Fruit fly (Drosophila melanogaster) whole organism, embryonic: ENCODE measurements around the gene Rab14.

Source experiments
- Bgb ChIP-seq: fragments of 200-800 bp; sonication (Bioruptor generic); IDR thresholded peaks from 2 replicates; pipeline ENCODE4 v1.3.6; 2022; ENCODE audit warnings: missing biosample characterization, missing genetic modification characterization; ENCODE audit not compliant: partially characterized antibody
- BtbVII ChIP-seq: fragments of 200-800 bp; sonication (Bioruptor generic); optimal IDR thresholded peaks from 3 replicates; lab custom pipeline; 2017; ENCODE audit warnings: missing biosample characterization, mild to moderate bottlenecking, missing genetic modification characterization
- CG10209 ChIP-seq: fragments of 200-800 bp; sonication (Bioruptor generic); optimal IDR thresholded peaks from 3 replicates; lab custom pipeline; 2017; ENCODE audit warnings: missing biosample characterization, mild to moderate bottlenecking, missing genetic modification characterization, missing genetic modification reagents
- CG11456 ChIP-seq: fragments of 200-800 bp; sonication (Bioruptor generic); IDR thresholded peaks from 3 replicates; pipeline ENCODE4 v1.3.6; 2022; ENCODE audit warnings: missing biosample characterization, missing genetic modification characterization
- CG11560 ChIP-seq: fragments of 200-800 bp; sonication (Bioruptor generic); IDR thresholded peaks from 3 replicates; pipeline ENCODE4 v1.3.6; 2022; ENCODE audit warnings: missing biosample characterization, missing genetic modification characterization
- CG11695 ChIP-seq: fragments of 200-800 bp; sonication (Bioruptor generic); IDR thresholded peaks from 3 replicates; pipeline ENCODE4 v1.3.6; 2022; ENCODE audit warnings: missing biosample characterization, missing genetic modification characterization
- CG12942 ChIP-seq: fragments of 200-800 bp; sonication (Bioruptor generic); optimal IDR thresholded peaks from 3 replicates; lab custom pipeline; 2016; ENCODE audit warnings: missing biosample characterization, missing genetic modification characterization
- CG14050 ChIP-seq: fragments of 200-800 bp; sonication (Bioruptor generic); IDR thresholded peaks from 3 replicates; pipeline ENCODE4 v1.3.6; 2022; ENCODE audit warnings: missing biosample characterization, missing genetic modification characterization
- CG14667 ChIP-seq: fragments of 200-800 bp; sonication (Bioruptor generic); IDR thresholded peaks from 2 replicates; pipeline ENCODE4 v1.3.6; 2022; ENCODE audit warnings: missing biosample characterization, missing genetic modification characterization
- CG15479 ChIP-seq: fragments of 200-800 bp; sonication (Bioruptor generic); optimal IDR thresholded peaks from 3 replicates; lab custom pipeline; 2019; ENCODE audit warnings: missing biosample characterization, mild to moderate bottlenecking, missing genetic modification characterization, moderate library complexity
- CG15696 ChIP-seq: fragments of 200-800 bp; sonication (Bioruptor generic); optimal IDR thresholded peaks from 2 replicates; lab custom pipeline; 2019; ENCODE audit warnings: missing biosample characterization, mild to moderate bottlenecking, missing genetic modification characterization, moderate library complexity
- CG1603 ChIP-seq: fragments of 200-800 bp; sonication (Bioruptor generic); optimal IDR thresholded peaks from 2 replicates; lab custom pipeline; 2019; ENCODE audit warnings: missing biosample characterization, mild to moderate bottlenecking, missing genetic modification characterization, moderate library complexity
- CG2199 ChIP-seq: fragments of 200-800 bp; sonication (Bioruptor generic); IDR thresholded peaks from 3 replicates; pipeline ENCODE4 v1.3.6; 2022; ENCODE audit warnings: missing biosample characterization, missing genetic modification characterization
- CG30431 ChIP-seq: fragments of 200-800 bp; sonication (Bioruptor generic); optimal IDR thresholded peaks from 2 replicates; lab custom pipeline; 2017; ENCODE audit warnings: missing biosample characterization, missing genetic modification characterization
- CG31441 ChIP-seq: fragments of 200-800 bp; sonication (Bioruptor generic); IDR thresholded peaks from 2 replicates; pipeline ENCODE4 v1.3.6; 2022; ENCODE audit warnings: missing biosample characterization, missing genetic modification characterization
- CG3281 ChIP-seq: fragments of 200-800 bp; sonication (Bioruptor generic); optimal IDR thresholded peaks from 3 replicates; lab custom pipeline; 2017; ENCODE audit warnings: missing biosample characterization, mild to moderate bottlenecking, missing genetic modification characterization
- CG4328 ChIP-seq: fragments of 200-800 bp; sonication (Bioruptor generic); optimal IDR thresholded peaks from 3 replicates; lab custom pipeline; 2017; ENCODE audit warnings: missing biosample characterization, missing genetic modification reagents, missing genetic modification characterization
- CG4424 ChIP-seq: fragments of 200-800 bp; sonication (Bioruptor generic); optimal IDR thresholded peaks from 3 replicates; lab custom pipeline; 2016; ENCODE audit warnings: missing biosample characterization, missing genetic modification characterization
- CG6175 ChIP-seq: fragments of 200-800 bp; sonication (Bioruptor generic); IDR thresholded peaks from 3 replicates; pipeline ENCODE4 v1.3.6; 2022; ENCODE audit warnings: missing biosample characterization, missing genetic modification characterization
- CG6791 ChIP-seq: fragments of 200-800 bp; sonication (Bioruptor generic); IDR thresholded peaks from 3 replicates; pipeline ENCODE4 v1.3.6; 2022; ENCODE audit warnings: missing biosample characterization, missing genetic modification characterization; ENCODE audit not compliant: partially characterized antibody
- CG7839 ChIP-seq: fragments of 200-800 bp; sonication (Bioruptor generic); optimal IDR thresholded peaks from 3 replicates; lab custom pipeline; 2018; ENCODE audit warnings: missing biosample characterization, mild to moderate bottlenecking, missing genetic modification characterization, moderate library complexity
- CG8388 ChIP-seq: fragments of 200-800 bp; sonication (Bioruptor generic); optimal IDR thresholded peaks from 2 replicates; lab custom pipeline; 2019; ENCODE audit warnings: missing biosample characterization, mild to moderate bottlenecking, missing genetic modification characterization, moderate library complexity
- CG8765 ChIP-seq: fragments of 200-800 bp; sonication (Bioruptor generic); IDR thresholded peaks from 2 replicates; pipeline ENCODE4 v1.3.6; 2022; ENCODE audit warnings: missing biosample characterization, missing genetic modification characterization
- Dll ChIP-seq: fragments of 200-800 bp; sonication (Bioruptor generic); IDR thresholded peaks from 4 replicates; pipeline ENCODE4 v1.3.6; 2022; ENCODE audit warnings: missing biosample characterization, missing genetic modification characterization; ENCODE audit not compliant: partially characterized antibody
- ERR ChIP-seq: fragments of 200-800 bp; sonication (Bioruptor generic); optimal IDR thresholded peaks from 2 replicates; lab custom pipeline; 2016; ENCODE audit warnings: missing biosample characterization, missing genetic modification characterization
- Ets65A ChIP-seq: fragments of 200-800 bp; sonication (Bioruptor generic); peaks from one replicate; lab custom pipeline; 2016; ENCODE audit warnings: missing biosample characterization, missing genetic modification characterization
- Hr51 ChIP-seq, 2 experiments: fragments of 200-800 bp; sonication (Bioruptor generic); optimal IDR thresholded peaks; 2 replicates in 1 of 2; 3 replicates in 1 of 2; lab custom pipeline; 2016 to 2018; ENCODE audit warnings: missing biosample characterization in 2 of 2, missing genetic modification characterization in 2 of 2, mild to moderate bottlenecking in 1 of 2, moderate library complexity in 1 of 2
- Kr ChIP-seq: fragments of 200-800 bp; sonication (Bioruptor generic); optimal IDR thresholded peaks from 2 replicates; lab custom pipeline; 2017; ENCODE audit warnings: missing biosample characterization, mild to moderate bottlenecking, missing genetic modification characterization
- MESR4 ChIP-seq: fragments of 200-800 bp; sonication (Bioruptor generic); optimal IDR thresholded peaks from 2 replicates; lab custom pipeline; 2018; ENCODE audit warnings: missing biosample characterization, mild to moderate bottlenecking, missing genetic modification characterization, moderate library complexity
- Optix ChIP-seq: fragments of 200-800 bp; sonication (Bioruptor generic); IDR thresholded peaks from 3 replicates; pipeline ENCODE4 v1.3.6; 2022; ENCODE audit warnings: missing biosample characterization, missing genetic modification characterization
- Taf1 ChIP-seq: fragments of 200-800 bp; sonication (Bioruptor generic); IDR thresholded peaks from 2 replicates; pipeline ENCODE4 v1.3.6; 2022; ENCODE audit warnings: missing biosample characterization, missing genetic modification characterization
- Tbp ChIP-seq: fragments of >200 bp; optimal IDR thresholded peaks from 2 replicates; lab custom pipeline; 2018; ENCODE audit warnings: missing biosample characterization, missing genetic modification characterization
- da ChIP-seq: fragments of 200-800 bp; sonication (Bioruptor generic); optimal IDR thresholded peaks from 2 replicates; lab custom pipeline; 2016; ENCODE audit warnings: missing biosample characterization, missing genetic modification characterization
- danr ChIP-seq: fragments of 200-800 bp; sonication (Bioruptor generic); IDR thresholded peaks from 2 replicates; pipeline ENCODE4 v1.3.6; 2022; ENCODE audit warnings: missing biosample characterization, missing genetic modification characterization
- dmrt11E ChIP-seq: fragments of 200-800 bp; sonication (Bioruptor generic); optimal IDR thresholded peaks from 3 replicates; lab custom pipeline; 2018; ENCODE audit warnings: missing biosample characterization, mild to moderate bottlenecking, missing genetic modification characterization, moderate library complexity
- dysf ChIP-seq: fragments of 200-800 bp; sonication (Bioruptor generic); IDR thresholded peaks from 3 replicates; pipeline ENCODE4 v1.3.6; 2022; ENCODE audit warnings: missing biosample characterization, missing genetic modification characterization
- emc ChIP-seq: fragments of 200-800 bp; sonication (Bioruptor generic); optimal IDR thresholded peaks from 2 replicates; lab custom pipeline; 2016; ENCODE audit warnings: missing biosample characterization, missing genetic modification characterization
- exex ChIP-seq: fragments of 200-800 bp; sonication (Bioruptor generic); optimal IDR thresholded peaks from 4 replicates; lab custom pipeline; 2018; ENCODE audit warnings: missing biosample characterization, mild to moderate bottlenecking, missing genetic modification characterization, moderate library complexity
- fu2 ChIP-seq: fragments of 200-800 bp; sonication (Bioruptor generic); optimal IDR thresholded peaks from 2 replicates; lab custom pipeline; 2016; ENCODE audit warnings: missing biosample characterization, missing genetic modification characterization
- gcm ChIP-seq: fragments of 200-800 bp; sonication (Bioruptor generic); optimal IDR thresholded peaks from 2 replicates; lab custom pipeline; 2019; ENCODE audit warnings: missing biosample characterization, mild to moderate bottlenecking, missing genetic modification characterization, moderate library complexity
- jing ChIP-seq: fragments of 200-800 bp; sonication (Bioruptor generic); optimal IDR thresholded peaks from 2 replicates; lab custom pipeline; 2018; ENCODE audit warnings: missing biosample characterization, mild to moderate bottlenecking, missing genetic modification characterization
- nom ChIP-seq: fragments of 200-800 bp; sonication (Bioruptor generic); optimal IDR thresholded peaks from 2 replicates; lab custom pipeline; 2017; ENCODE audit warnings: missing biosample characterization, missing genetic modification characterization, mild to moderate bottlenecking, moderate library complexity, missing genetic modification reagents
- ranshi ChIP-seq: fragments of 200-800 bp; sonication (Bioruptor generic); IDR thresholded peaks from 2 replicates; pipeline ENCODE4 v1.3.6; 2022; ENCODE audit warnings: missing biosample characterization, missing genetic modification characterization
- salm ChIP-seq: fragments of 200-800 bp; sonication (Bioruptor generic); optimal IDR thresholded peaks from 2 replicates; lab custom pipeline; 2018; ENCODE audit warnings: missing biosample characterization, mild to moderate bottlenecking, missing genetic modification characterization
- scrt ChIP-seq: fragments of 200-800 bp; sonication (Bioruptor generic); optimal IDR thresholded peaks from 2 replicates; lab custom pipeline; 2018; ENCODE audit warnings: missing biosample characterization, mild to moderate bottlenecking, missing genetic modification characterization, moderate library complexity
- sens-2 ChIP-seq: fragments of 200-800 bp; sonication (Bioruptor generic); IDR thresholded peaks from 2 replicates; pipeline ENCODE4 v1.3.6; 2022; ENCODE audit warnings: missing biosample characterization, missing genetic modification characterization
- sob ChIP-seq: fragments of 200-800 bp; sonication (Bioruptor generic); IDR thresholded peaks from 2 replicates; pipeline ENCODE4 v1.3.6; 2022; ENCODE audit warnings: missing biosample characterization, missing genetic modification characterization
- stc ChIP-seq: fragments of 200-800 bp; sonication (Bioruptor generic); IDR thresholded peaks from 2 replicates; pipeline ENCODE4 v1.3.6; 2022; ENCODE audit warnings: missing biosample characterization, missing genetic modification characterization
- zen2 ChIP-seq: fragments of 200-800 bp; sonication (Bioruptor generic); IDR thresholded peaks from 3 replicates; pipeline ENCODE4 v1.3.6; 2022; ENCODE audit warnings: missing biosample characterization, missing genetic modification characterization; ENCODE audit not compliant: partially characterized antibody

Gene Rab14

dm6 chr2L:14376484-14377254, 21.7 kb downstream of the Rab14 start (continued):
- TF ChIP-seq Optix (GFP tag; lab: Robert Waterston, UW) (no peak; the same call in 2 of the 3 replicates), CG11456 (GFP tag; lab: Robert Waterston, UW) (peak; percentile 27; the same call in 1 of the 3 replicates), CG6175 (GFP tag; lab: Robert Waterston, UW) (no peak), CG1603 (tag; lab: Kevin White, UChicago) (peak; percentile 30), salm (tag; lab: Kevin White, UChicago) (no peak), MESR4 (GFP tag; lab: Kevin White, UChicago) (no peak), ERR (GFP tag; lab: Kevin White, UChicago) (no peak), Kr (GFP tag; lab: Kevin White, UChicago) (no peak), stc (no peak), dysf (GFP tag; lab: Robert Waterston, UW) (peak; percentile 64), CG2199 (GFP tag; lab: Robert Waterston, UW) (no peak), CG12942 (GFP tag; lab: Kevin White, UChicago) (no peak), exex (tag; lab: Kevin White, UChicago) (no peak), CG4424 (peak; percentile 59), CG31441 (GFP tag; lab: Robert Waterston, UW) (peak; percentile 64), CG11560 (tag; lab: Robert Waterston, UW) (no peak), Ets65A (GFP tag; lab: Kevin White, UChicago) (no peak), CG15696 (tag; lab: Kevin White, UChicago) (no peak), jing (GFP tag; lab: Kevin White, UChicago) (no peak), Dll (GFP tag; lab: Robert Waterston, UW) (no peak), emc (GFP tag; lab: Kevin White, UChicago) (no peak), CG11695 (GFP tag; lab: Robert Waterston, UW) (no peak), danr (GFP tag; lab: Robert Waterston, UW) (0 out of 2 replicates have a peak, but pooled peaks have one; percentile 16), Bgb (GFP tag; lab: Robert Waterston, UW) (peak; percentile 40; the same call in 1 of the 2 replicates), zen2 (no peak), CG3281 (peak; percentile 40), dmrt11E (tag; lab: Kevin White, UChicago) (peak; percentile 25), Hr51 (GFP tag; optimal IDR thresholded peaks at IDR 0.05; lab: Kevin White, UChicago) (peak in 1 of 2 experiments; percentile 38), sob (peak; percentile 34; the same call in 1 of the 2 replicates), Tbp (GFP tag; lab: Kevin White, UChicago) (no peak), fu2 (GFP tag; lab: Kevin White, UChicago) (no peak), sens-2 (GFP tag; lab: Robert Waterston, UW) (no peak), scrt (GFP tag; lab: Kevin White, UChicago) (no peak), BtbVII (GFP tag; lab: Kevin White, UChicago) (no peak), CG8388 (GFP tag; lab: Kevin White, UChicago) (no peak), CG6791 (no peak), da (GFP tag; lab: Kevin White, UChicago) (no peak), CG30431 (GFP tag; lab: Kevin White, UChicago) (peak; percentile 50), CG8765 (GFP tag; lab: Robert Waterston, UW) (no peak), CG4328 (GFP tag; lab: Kevin White, UChicago) (peak; percentile 69), gcm (GFP tag; lab: Kevin White, UChicago) (no peak), ranshi (GFP tag; lab: Robert Waterston, UW) (no peak), CG7839 (peak; percentile 71), CG10209 (peak; percentile 45), CG15479 (GFP tag; lab: Kevin White, UChicago) (no peak), CG14667 (GFP tag; lab: Robert Waterston, UW) (no peak), Taf1 (GFP tag; lab: Robert Waterston, UW) (no peak; the same call in 1 of the 2 replicates), nom (GFP tag; lab: Kevin White, UChicago) (no peak), CG14050 (no peak)
